Worm (Caenorhabditis elegans) whole organism, midembryonic: Measurements from ENCODE around the gene C02H6.3.
"Not testable (repeated sequence)": the region's sequence is repeated elsewhere in the genome, so short reads cannot be mapped to it uniquely, and the experiment has no call there.

Experiments
- T22C8.4 ChIP-seq: fragments of 200-800 bp; sonication (Bioruptor generic); IDR thresholded peaks from 2 replicates; pipeline ENCODE4 v1.3.6; 2022; ENCODE audit warnings: missing genetic modification characterization, missing compliant biosample characterization
- cog-1 ChIP-seq: sonication (generic microtip); optimal IDR thresholded peaks from 2 replicates; lab custom pipeline; 2016; ENCODE audit warnings: missing genetic modification characterization, missing compliant biosample characterization
- flt-1 ChIP-seq: fragments of 200-800 bp; sonication (Bioruptor generic); IDR thresholded peaks from 2 replicates; pipeline ENCODE4 v1.3.6; 2022; ENCODE audit warnings: missing genetic modification characterization, missing compliant biosample characterization
- klf-2 ChIP-seq: fragments of 200-800 bp; sonication (Bioruptor generic); conservative IDR thresholded peaks from 2 replicates; pipeline ENCODE4 v1.3.6; 2022; ENCODE audit warnings: missing genetic modification reagents, missing genetic modification characterization, missing compliant biosample characterization
- med-1 ChIP-seq: sonication (generic microtip); optimal IDR thresholded peaks from 2 replicates; lab custom pipeline; 2017; ENCODE audit warnings: missing genetic modification characterization, mild to moderate bottlenecking, missing compliant biosample characterization, antibody characterized with exemption, missing genetic modification reagents; ENCODE audit not compliant: insufficient read depth
- ref-1 ChIP-seq: fragments of 200-800 bp; sonication (Bioruptor generic); conservative IDR thresholded peaks from 2 replicates; pipeline ENCODE4 v1.3.6; 2022; ENCODE audit warnings: missing genetic modification reagents, missing genetic modification characterization, missing compliant biosample characterization
- tab-1 ChIP-seq: fragments of 200-800 bp; sonication (Bioruptor generic); IDR thresholded peaks from 2 replicates; pipeline ENCODE4 v1.3.6; 2022; ENCODE audit warnings: missing genetic modification characterization, missing compliant biosample characterization
- ztf-23 ChIP-seq: fragments of 200-800 bp; sonication (Bioruptor generic); IDR thresholded peaks from 2 replicates; pipeline ENCODE4 v1.3.6; 2022; ENCODE audit warnings: missing genetic modification reagents, missing genetic modification characterization, missing compliant biosample characterization
- ztf-29 ChIP-seq: fragments of 200-800 bp; sonication (Bioruptor generic); IDR thresholded peaks from 2 replicates; pipeline ENCODE4 v1.3.6; 2022; ENCODE audit warnings: missing genetic modification reagents, missing genetic modification characterization, missing compliant biosample characterization

The C02H6.3 gene

ce11 chrV:7355464-7355863 lies 32.2 kb downstream of the C02H6.3 start, which contains the start of gene tag-293:
Gene tag-293 (minus strand): TSS chrV:7355564.
- TF ChIP-seq flt-1 (GFP tag; lab: Robert Waterston, UW) = no peak
- TF ChIP-seq klf-2 (GFP tag; lab: Robert Waterston, UW) = no peak
- no peak for TF ChIP-seq T22C8.4 (GFP tag; lab: Robert Waterston, UW)
- TF ChIP-seq med-1 (GFP tag; lab: Kevin White, UChicago) = no peak
- no peak for TF ChIP-seq ztf-23 (GFP tag; lab: Robert Waterston, UW)
- TF ChIP-seq ref-1 (GFP tag; lab: Robert Waterston, UW) = no peak
- TF ChIP-seq ztf-29 (GFP tag; lab: Robert Waterston, UW) = no peak
- TF ChIP-seq tab-1 = no peak
- TF ChIP-seq cog-1 (tag; lab: Kevin White, UChicago) = no peak

DNA sequence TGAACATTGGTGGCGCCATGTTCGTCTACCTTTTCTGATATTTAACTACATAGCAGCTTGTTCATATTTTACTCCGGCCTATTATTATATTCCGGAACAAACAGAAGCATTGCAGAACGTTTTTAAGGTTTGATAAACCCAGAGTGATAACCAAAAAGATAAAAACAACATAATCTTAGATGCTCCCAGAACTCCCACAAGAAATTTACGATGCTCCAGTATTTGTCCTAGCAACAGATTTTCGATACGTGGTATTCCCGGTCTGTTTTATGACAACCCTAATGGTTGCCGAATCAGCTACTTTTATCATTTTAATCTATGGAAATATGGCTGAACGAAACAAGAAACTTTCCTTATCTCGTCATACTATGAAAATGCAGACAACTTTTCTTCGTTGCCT lies 34.1 kb downstream of the C02H6.3 start:
- TF ChIP-seq klf-2 (GFP tag; lab: Robert Waterston, UW) (no peak), T22C8.4 (GFP tag; lab: Robert Waterston, UW) (no peak), ref-1 (GFP tag; lab: Robert Waterston, UW) (no peak), med-1 (GFP tag; lab: Kevin White, UChicago) (no peak), flt-1 (GFP tag; lab: Robert Waterston, UW) (no peak), tab-1 (no peak), ztf-29 (GFP tag; lab: Robert Waterston, UW) (no peak), ztf-23 (GFP tag; lab: Robert Waterston, UW) (no peak), cog-1 (tag; lab: Kevin White, UChicago) (no peak)

DNA sequence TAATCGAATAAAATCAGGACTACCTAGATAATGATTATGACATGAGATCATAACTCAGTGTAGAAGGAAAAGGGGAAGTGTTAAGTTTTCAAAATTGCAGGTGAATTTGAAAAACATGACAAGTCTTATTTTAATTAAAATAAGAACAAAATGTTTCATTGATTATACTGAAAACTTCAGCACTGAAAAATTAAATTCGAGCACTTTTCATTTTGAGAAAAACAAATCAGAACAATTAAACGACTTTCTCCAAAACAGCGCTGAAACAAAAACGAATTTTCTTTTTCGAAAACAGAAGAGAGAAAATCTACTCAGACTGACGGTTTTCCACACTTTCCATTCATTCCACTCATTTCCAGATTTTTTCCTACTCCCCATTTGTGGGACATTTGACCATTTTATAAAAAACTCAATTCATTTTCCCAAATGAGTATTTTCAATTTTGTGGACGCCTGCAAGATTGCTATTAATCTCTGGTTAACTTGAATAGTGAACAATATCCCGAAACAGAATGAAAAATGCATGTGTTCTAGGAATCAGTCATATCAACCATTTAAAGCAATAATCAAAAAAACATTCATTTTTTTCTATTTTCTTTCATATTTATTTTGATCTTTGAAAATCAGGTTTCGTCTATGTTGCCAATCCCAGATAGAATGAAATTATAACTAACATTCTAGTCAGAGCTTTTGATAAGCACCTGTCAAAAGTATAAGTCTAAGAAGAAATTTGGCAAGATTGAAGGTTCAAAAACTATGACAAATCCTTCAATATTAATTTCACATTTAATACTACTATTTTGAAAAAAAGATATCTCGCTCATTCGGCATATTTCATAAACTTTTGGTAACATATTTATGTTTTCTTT lies 35.2 kb downstream of the C02H6.3 start, which contains the start of the genes srh-231 and srh-275:
Gene srh-231, minus strand, starts transcription at position 51 of the 868 bp plus-strand sequence.
Gene srh-275, plus strand, starts transcription at position 818 of the 868 bp plus-strand sequence.
- TF ChIP-seq ztf-29 (GFP tag; lab: Robert Waterston, UW) (no peak), T22C8.4 (GFP tag; lab: Robert Waterston, UW) (no peak), ztf-23 (GFP tag; lab: Robert Waterston, UW) (no peak), med-1 (GFP tag; lab: Kevin White, UChicago) (no peak), klf-2 (GFP tag; lab: Robert Waterston, UW) (no peak), tab-1 (no peak), flt-1 (GFP tag; lab: Robert Waterston, UW) (no peak), cog-1 (tag; lab: Kevin White, UChicago) (no peak), ref-1 (GFP tag; lab: Robert Waterston, UW) (no peak)

DNA sequence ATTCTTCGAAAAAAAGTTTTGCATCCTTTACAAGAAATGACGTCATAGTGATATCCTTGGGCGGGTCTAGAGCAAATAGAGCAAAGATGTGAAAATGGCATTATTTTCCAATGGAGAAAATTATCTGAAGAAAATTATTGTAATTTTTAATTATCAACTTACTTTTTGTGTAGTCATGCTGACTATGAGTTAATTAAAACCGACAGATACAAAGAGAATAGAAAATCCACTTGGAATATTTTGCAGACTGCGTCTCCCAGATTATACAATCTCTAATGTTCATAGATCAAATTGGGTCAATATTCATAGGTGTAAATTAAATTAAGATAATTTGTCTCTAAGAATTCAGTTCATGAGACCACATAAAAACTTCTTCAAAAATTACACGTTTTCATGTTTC lies 38.1 kb downstream of the C02H6.3 start, which contains the start of gene nhr-149:
Gene nhr-149, minus strand, starts transcription at position 101 of the 400 bp plus-strand sequence.
- TF ChIP-seq ztf-29 (GFP tag; lab: Robert Waterston, UW) (no peak), ref-1 (GFP tag; lab: Robert Waterston, UW) (no peak), klf-2 (GFP tag; lab: Robert Waterston, UW) (no peak), tab-1 (no peak), med-1 (GFP tag; lab: Kevin White, UChicago) (no peak), T22C8.4 (GFP tag; lab: Robert Waterston, UW) (no peak), cog-1 (tag; lab: Kevin White, UChicago) (no peak), flt-1 (GFP tag; lab: Robert Waterston, UW) (no peak), ztf-23 (GFP tag; lab: Robert Waterston, UW) (no peak)

DNA sequence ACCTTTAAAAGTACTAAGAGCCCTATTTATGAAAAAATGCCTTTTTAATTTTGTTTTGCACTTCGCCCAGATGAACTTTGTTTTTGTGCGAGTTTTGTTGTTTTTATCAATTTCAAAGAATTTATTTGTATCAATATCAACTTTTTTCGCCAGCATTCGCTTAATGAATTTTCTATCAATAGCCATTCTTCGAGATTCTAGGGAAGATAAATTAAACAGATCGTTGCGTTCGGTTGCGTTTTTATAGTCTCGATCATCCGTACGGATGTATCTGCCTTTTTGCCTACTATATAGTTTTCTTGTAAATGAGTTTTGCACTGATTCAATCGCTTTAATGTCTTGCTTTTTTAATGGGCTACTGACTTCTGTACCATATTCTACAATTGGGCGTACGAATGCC lies 42.2 kb downstream of the C02H6.3 start, which contains the start of gene nhr-147:
Gene nhr-147, plus strand, starts transcription at position 301 of the 400 bp plus-strand sequence.
- TF ChIP-seq med-1 (GFP tag; lab: Kevin White, UChicago); tab-1; ztf-23 (GFP tag; lab: Robert Waterston, UW): not testable (repeated sequence)

DNA sequence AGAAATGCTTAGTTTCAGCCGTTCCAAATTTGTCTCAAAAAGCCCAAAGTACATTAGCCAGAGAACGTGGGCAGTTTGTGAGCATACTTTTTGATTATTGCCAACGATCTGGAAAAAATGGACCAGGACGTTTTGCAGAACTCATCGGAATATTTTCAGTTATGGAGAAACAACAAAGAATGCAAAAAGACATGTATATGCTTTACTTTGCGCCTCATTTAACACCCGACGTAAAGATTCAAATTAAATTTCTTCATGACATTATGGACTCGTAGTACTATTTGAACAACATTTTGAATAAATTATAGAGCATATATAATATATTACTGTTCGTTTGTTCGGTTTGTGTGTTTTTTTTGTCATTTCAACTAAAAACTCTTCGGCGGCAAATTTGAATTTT lies 44.1 kb downstream of the C02H6.3 start, which contains the start of gene srh-244:
Gene srh-244, plus strand, starts transcription at position 301 of the 400 bp plus-strand sequence.
- TF ChIP-seq T22C8.4 (GFP tag; lab: Robert Waterston, UW) (no peak), ztf-23 (GFP tag; lab: Robert Waterston, UW) (no peak), flt-1 (GFP tag; lab: Robert Waterston, UW) (no peak), ref-1 (GFP tag; lab: Robert Waterston, UW) (no peak), klf-2 (GFP tag; lab: Robert Waterston, UW) (no peak), tab-1 (no peak)

DNA sequence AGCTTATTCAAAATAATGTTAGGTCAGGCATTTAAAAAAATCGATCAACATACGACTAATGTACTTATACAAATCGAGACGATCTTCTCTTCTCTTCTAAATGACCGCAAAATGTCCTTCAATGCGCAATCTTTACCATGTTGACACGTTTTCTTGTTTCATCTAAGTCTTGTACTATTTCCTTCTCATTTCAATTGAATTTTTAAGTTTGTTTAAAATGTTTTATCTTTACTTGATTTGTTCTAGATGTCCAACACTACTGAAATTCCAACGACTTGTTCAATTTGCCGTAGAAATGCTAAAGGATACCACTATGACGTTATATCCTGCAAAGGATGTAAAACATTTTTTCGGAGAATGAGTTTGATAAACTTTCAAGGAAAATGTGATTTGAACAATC lies 45.7 kb downstream of the C02H6.3 start, which contains the start of the genes nhr-263 and nhr-148:
Gene nhr-263, minus strand, starts transcription at position 101 of the 400 bp plus-strand sequence.
Gene nhr-148, plus strand, starts transcription at position 215 of the 400 bp plus-strand sequence.
- TF ChIP-seq med-1 (GFP tag; lab: Kevin White, UChicago) (no peak), ztf-29 (GFP tag; lab: Robert Waterston, UW) (no peak), T22C8.4 (GFP tag; lab: Robert Waterston, UW) (no peak), ref-1 (GFP tag; lab: Robert Waterston, UW) (no peak), tab-1 (no peak), klf-2 (GFP tag; lab: Robert Waterston, UW) (no peak), flt-1 (GFP tag; lab: Robert Waterston, UW) (no peak), ztf-23 (GFP tag; lab: Robert Waterston, UW) (no peak), cog-1 (tag; lab: Kevin White, UChicago) (no peak)

DNA sequence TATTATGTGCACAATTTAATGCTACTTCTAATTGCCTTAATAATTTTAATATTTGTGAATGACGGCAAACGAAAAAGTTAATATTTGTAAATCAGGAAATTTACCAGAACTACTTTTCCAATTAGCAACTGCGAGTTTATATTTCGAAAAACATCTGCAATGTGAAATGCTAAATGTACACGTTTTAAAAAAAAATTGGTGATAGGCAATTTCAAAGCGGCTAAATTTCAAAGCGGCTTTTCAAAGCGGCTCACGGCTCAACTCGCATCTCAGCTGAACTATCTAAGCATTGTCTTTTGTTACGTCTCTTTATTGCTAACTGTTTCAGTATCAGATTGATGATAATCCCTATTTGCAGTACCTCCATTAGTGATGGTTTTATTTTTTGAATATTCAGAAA lies 47.8 kb downstream of the C02H6.3 start, which contains the start of gene srh-187:
Gene srh-187, minus strand, starts transcription at position 101 of the 400 bp plus-strand sequence.
- TF ChIP-seq T22C8.4 (GFP tag; lab: Robert Waterston, UW) (no peak), ref-1 (GFP tag; lab: Robert Waterston, UW) (no peak), ztf-23 (GFP tag; lab: Robert Waterston, UW) (no peak), klf-2 (GFP tag; lab: Robert Waterston, UW) (no peak), flt-1 (GFP tag; lab: Robert Waterston, UW) (no peak), ztf-29 (GFP tag; lab: Robert Waterston, UW) (no peak)
